Worm (Caenorhabditis elegans) whole organism, late embryonic: Measurements from ENCODE around the gene C38C3.4.

Experiments
- Y22D7AL.16 ChIP-seq: sonication (generic microtip); optimal IDR thresholded peaks from 2 replicates; lab custom pipeline; 2016; ENCODE audit warnings: missing genetic modification characterization, missing compliant biosample characterization
- ceh-19 ChIP-seq: fragments of 200-800 bp; sonication (Bioruptor generic); optimal IDR thresholded peaks from 2 replicates; lab custom pipeline; 2018; ENCODE audit warnings: mild to moderate bottlenecking, missing genetic modification characterization, missing compliant biosample characterization
- ceh-9 ChIP-seq: sonication (generic microtip); optimal IDR thresholded peaks from 2 replicates; lab custom pipeline; 2016; ENCODE audit warnings: mild to moderate bottlenecking, missing genetic modification characterization, inconsistent platforms, missing compliant biosample characterization
- eyg-1 ChIP-seq: sonication (generic microtip); optimal IDR thresholded peaks from 2 replicates; lab custom pipeline; 2016; ENCODE audit warnings: missing genotype, missing genetic modification characterization, missing compliant biosample characterization
- mec-3 ChIP-seq: sonication (generic microtip); optimal IDR thresholded peaks from 2 replicates; lab custom pipeline; 2016; ENCODE audit warnings: borderline replicate concordance, missing genetic modification characterization, missing compliant biosample characterization
- nhr-232 ChIP-seq: sonication (generic microtip); optimal IDR thresholded peaks from 2 replicates; lab custom pipeline; 2016; ENCODE audit warnings: missing genetic modification characterization, missing compliant biosample characterization

Gene C38C3.4

DNA sequence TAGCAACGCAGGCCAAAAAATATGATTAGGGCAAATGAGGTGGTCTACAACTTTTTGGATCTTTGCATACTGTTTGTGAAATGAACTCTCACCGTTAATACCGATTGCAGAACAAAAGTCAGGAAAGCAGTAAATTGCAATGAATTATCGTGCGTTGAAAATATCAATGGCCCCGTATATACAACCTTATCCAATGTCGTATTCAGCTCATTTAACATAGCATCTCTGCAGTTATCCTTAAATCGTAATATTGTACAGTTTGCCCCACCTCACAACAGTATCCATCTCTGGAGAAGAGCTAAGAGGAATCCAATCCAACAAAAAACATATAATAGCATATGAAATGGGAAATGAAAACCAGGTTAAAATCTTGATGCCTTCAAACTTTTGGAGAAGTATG, 50.6 kb downstream of the C38C3.4 start:
- TF ChIP-seq mec-3 (tag; lab: Kevin White, UChicago) (no peak), eyg-1 (no peak), Y22D7AL.16 (tag; lab: Kevin White, UChicago) (no peak), nhr-232 (tag; lab: Kevin White, UChicago) (no peak), ceh-9 (tag; lab: Kevin White, UChicago) (no peak), ceh-19 (GFP tag; lab: Kevin White, UChicago) (no peak)
